Worm (Caenorhabditis elegans) whole organism, L1 larva: Measurements from ENCODE around the gene F22B7.9.
A peak's percentile ranks its signal among the peaks of the same experiment; 100 is the strongest.

Experiments used
- C16A3.4 ChIP-seq: fragments of 150-350 bp; optimal IDR thresholded peaks from 2 replicates; lab custom pipeline; 2014; ENCODE audit warnings: missing biosample characterization, missing genetic modification characterization
- F16B12.6 ChIP-seq: fragments of 150-350 bp; optimal IDR thresholded peaks from 2 replicates; lab custom pipeline; 2014; ENCODE audit warnings: missing biosample characterization, missing genetic modification characterization
- ama-1 ChIP-seq: fragments of 150-350 bp; optimal IDR thresholded peaks from 2 replicates; lab custom pipeline; 2014
- ceh-63 ChIP-seq: fragments of 200-800 bp; sonication (Bioruptor generic); optimal IDR thresholded peaks from 2 replicates; lab custom pipeline; 2018; ENCODE audit warnings: mild to moderate bottlenecking, missing genetic modification characterization, missing compliant biosample characterization
- ceh-82 ChIP-seq, 3 experiments: fragments of 150-350 bp in 1 of 3; sonication (generic microtip) in 2 of 3; optimal IDR thresholded peaks; 2 replicates each; lab custom pipeline; 2014 to 2017; ENCODE audit warnings: missing biosample characterization in 3 of 3, missing genetic modification characterization in 3 of 3
- ceh-90 ChIP-seq: sonication (generic microtip); optimal IDR thresholded peaks from 2 replicates; lab custom pipeline; 2016; ENCODE audit warnings: missing genetic modification characterization, missing compliant biosample characterization
- ces-1 ChIP-seq: fragments of 150-350 bp; optimal IDR thresholded peaks from 2 replicates; lab custom pipeline; 2014; ENCODE audit warnings: missing biosample characterization, missing genetic modification reagents, missing genetic modification characterization
- efl-1 ChIP-seq, 4 experiments: fragments of 150-350 bp; optimal IDR thresholded peaks in 3 of 4; peaks in 1 of 4; 1 replicate in 1 of 4; 2 replicates in 3 of 4; lab custom pipeline; 2014; ENCODE audit warnings: missing biosample characterization in 2 of 4, missing genetic modification characterization in 2 of 4, missing genetic modification reagents in 2 of 4
- egl-27 ChIP-seq, 2 experiments: fragments of 150-350 bp in 1 of 2; sonication (generic microtip); optimal IDR thresholded peaks; 3 replicates each; lab custom pipeline; 2017 to 2018; ENCODE audit warnings: missing biosample characterization in 2 of 2, missing genetic modification characterization in 2 of 2, missing genetic modification reagents in 2 of 2
- elt-2 ChIP-seq: sonication (generic microtip); optimal IDR thresholded peaks from 2 replicates; lab custom pipeline; 2016; ENCODE audit warnings: missing genetic modification characterization, mild to moderate bottlenecking, inconsistent platforms, missing compliant biosample characterization, missing genetic modification reagents
- elt-3 ChIP-seq, 6 experiments: fragments of 150-350 bp in 1 of 6; sonication (generic microtip); optimal IDR thresholded peaks; 2 replicates each; lab custom pipeline; 2017 to 2018; ENCODE audit warnings: missing biosample characterization in 6 of 6, missing genetic modification characterization in 6 of 6, inconsistent platforms in 1 of 6
- ets-5 ChIP-seq: fragments of 200-800 bp; sonication (Bioruptor generic); IDR thresholded peaks from 2 replicates; pipeline ENCODE4 v1.3.6; 2022; ENCODE audit warnings: missing genetic modification characterization, missing compliant biosample characterization
- fkh-8 ChIP-seq: sonication (generic microtip); optimal IDR thresholded peaks from 2 replicates; lab custom pipeline; 2016; ENCODE audit warnings: mild to moderate bottlenecking, missing genetic modification characterization, missing compliant biosample characterization
- hlh-17 ChIP-seq: fragments of 200-800 bp; sonication (Bioruptor generic); optimal IDR thresholded peaks from 2 replicates; lab custom pipeline; 2018; ENCODE audit warnings: missing genetic modification characterization, mild to moderate bottlenecking, missing compliant biosample characterization, moderate library complexity, borderline replicate concordance
- lin-35 ChIP-seq, 2 experiments: fragments of 150-350 bp; optimal IDR thresholded peaks; 2 replicates each; lab custom pipeline; 2014; ENCODE audit warnings: missing biosample characterization in 2 of 2, missing genetic modification characterization in 2 of 2, missing genetic modification reagents in 2 of 2
- lin-39 ChIP-seq: fragments of 150-350 bp; optimal IDR thresholded peaks from 2 replicates; lab custom pipeline; 2014; ENCODE audit warnings: missing biosample characterization, missing genetic modification reagents, missing genetic modification characterization
- mdl-1 ChIP-seq, 2 experiments: fragments of 150-350 bp; optimal IDR thresholded peaks; 2 replicates each; lab custom pipeline; 2014 to 2017; ENCODE audit warnings: missing biosample characterization in 2 of 2, missing genetic modification characterization in 2 of 2, inconsistent platforms in 1 of 2
- nhr-11 ChIP-seq: fragments of 150-350 bp; optimal IDR thresholded peaks from 2 replicates; lab custom pipeline; 2014; ENCODE audit warnings: missing biosample characterization, missing genetic modification characterization
- nhr-12 ChIP-seq: sonication (generic microtip); optimal IDR thresholded peaks from 2 replicates; lab custom pipeline; 2017; ENCODE audit warnings: missing biosample characterization, missing genetic modification characterization
- nhr-19 ChIP-seq: fragments of 200-800 bp; sonication (Bioruptor generic); conservative IDR thresholded peaks from 2 replicates; pipeline ENCODE4 v1.3.6; 2022; ENCODE audit warnings: missing genetic modification characterization, missing compliant biosample characterization
- nhr-47 ChIP-seq: sonication (generic microtip); optimal IDR thresholded peaks from 2 replicates; lab custom pipeline; 2016; ENCODE audit warnings: mild to moderate bottlenecking, missing genetic modification characterization, moderate library complexity, missing compliant biosample characterization
- nhr-71 ChIP-seq: sonication (generic microtip); optimal IDR thresholded peaks from 2 replicates; lab custom pipeline; 2016; ENCODE audit warnings: mild to moderate bottlenecking, missing genetic modification characterization, moderate library complexity, missing compliant biosample characterization
- nhr-77 ChIP-seq: fragments of 150-350 bp; optimal IDR thresholded peaks from 2 replicates; lab custom pipeline; 2014; ENCODE audit warnings: missing biosample characterization, missing genetic modification characterization
- pag-3 ChIP-seq: sonication (generic microtip); optimal IDR thresholded peaks from 2 replicates; lab custom pipeline; 2017; ENCODE audit warnings: missing genetic modification characterization, mild to moderate bottlenecking, missing compliant biosample characterization, antibody characterized with exemption, borderline replicate concordance; ENCODE audit not compliant: insufficient read depth
- pax-3 ChIP-seq: fragments of 200-800 bp; sonication (Bioruptor generic); optimal IDR thresholded peaks from 2 replicates; lab custom pipeline; 2018; ENCODE audit warnings: mild to moderate bottlenecking, missing genetic modification characterization, moderate library complexity, missing compliant biosample characterization
- snpc-4 ChIP-seq: fragments of 150-350 bp; optimal IDR thresholded peaks from 2 replicates; lab custom pipeline; 2014; ENCODE audit warnings: missing biosample characterization, missing genetic modification characterization
- snu-23 ChIP-seq: sonication (generic microtip); optimal IDR thresholded peaks from 2 replicates; lab custom pipeline; 2016; ENCODE audit warnings: missing genetic modification characterization, missing compliant biosample characterization
- sptf-1 ChIP-seq: fragments of 150-350 bp; optimal IDR thresholded peaks from 2 replicates; lab custom pipeline; 2014; ENCODE audit warnings: missing biosample characterization, missing genetic modification characterization
- swsn-7 ChIP-seq: sonication (generic microtip); optimal IDR thresholded peaks from 2 replicates; lab custom pipeline; 2016; ENCODE audit warnings: missing genetic modification characterization, missing compliant biosample characterization
- tbx-2 ChIP-seq: sonication (generic microtip); optimal IDR thresholded peaks from 2 replicates; lab custom pipeline; 2016; ENCODE audit warnings: missing genetic modification characterization, missing compliant biosample characterization
- tlp-1 ChIP-seq: fragments of 150-350 bp; optimal IDR thresholded peaks from 2 replicates; lab custom pipeline; 2014; ENCODE audit warnings: missing biosample characterization, missing genetic modification characterization
- unc-98 ChIP-seq: fragments of 200-800 bp; sonication (Bioruptor generic); IDR thresholded peaks from 2 replicates; pipeline ENCODE4 v1.3.6; 2022; ENCODE audit warnings: missing genetic modification characterization, missing compliant biosample characterization
- zag-1 ChIP-seq: fragments of 150-350 bp; optimal IDR thresholded peaks from 2 replicates; lab custom pipeline; 2014; ENCODE audit warnings: missing biosample characterization, missing genetic modification characterization
- ztf-11 ChIP-seq, 2 experiments: sonication (generic microtip); optimal IDR thresholded peaks; 2 replicates each; lab custom pipeline; 2016 to 2017; ENCODE audit warnings: missing genetic modification characterization in 2 of 2, missing biosample characterization in 1 of 2, missing compliant biosample characterization in 1 of 2

Gene F22B7.9

DNA sequence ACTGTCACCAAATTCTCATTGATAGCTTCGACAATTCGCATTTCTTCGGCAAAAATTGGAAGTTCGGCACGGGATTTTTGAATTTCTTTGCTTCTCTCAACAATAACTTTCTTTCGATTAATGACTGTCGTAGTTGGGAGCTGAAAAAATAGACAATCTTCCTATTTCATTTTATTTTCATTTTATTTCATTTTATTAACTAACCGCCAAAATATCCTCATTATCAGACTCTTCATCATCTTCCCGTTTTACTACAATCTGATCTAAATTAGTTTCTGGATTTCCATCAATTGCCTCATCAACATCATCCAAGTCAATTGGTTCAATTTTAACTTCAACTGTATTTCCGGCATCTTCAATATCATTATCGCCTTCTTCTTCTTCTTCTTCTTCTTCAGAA is 40.2 kb downstream of the F22B7.9 start:
- no peak for TF ChIP-seq snu-23 (GFP tag; lab: Kevin White, UChicago)
- TF ChIP-seq ets-5 (GFP tag; lab: Robert Waterston, UW) = no peak
- TF ChIP-seq pax-3 (tag; lab: Kevin White, UChicago) = no peak
- no peak for TF ChIP-seq nhr-12 (tag; lab: Kevin White, UChicago)
- TF ChIP-seq unc-98 (GFP tag; lab: Robert Waterston, UW) = no peak
- TF ChIP-seq F16B12.6 (tag; lab: Kevin White, UChicago) = no peak
- no peak for TF ChIP-seq swsn-7
- no peak for TF ChIP-seq nhr-11 (tag; lab: Kevin White, UChicago)
- no peak for TF ChIP-seq ceh-63 (GFP tag; lab: Kevin White, UChicago)
- TF ChIP-seq ama-1 (lab: Kevin White, UChicago) = no peak
- TF ChIP-seq, all 84 proteins: peak for 0

DNA sequence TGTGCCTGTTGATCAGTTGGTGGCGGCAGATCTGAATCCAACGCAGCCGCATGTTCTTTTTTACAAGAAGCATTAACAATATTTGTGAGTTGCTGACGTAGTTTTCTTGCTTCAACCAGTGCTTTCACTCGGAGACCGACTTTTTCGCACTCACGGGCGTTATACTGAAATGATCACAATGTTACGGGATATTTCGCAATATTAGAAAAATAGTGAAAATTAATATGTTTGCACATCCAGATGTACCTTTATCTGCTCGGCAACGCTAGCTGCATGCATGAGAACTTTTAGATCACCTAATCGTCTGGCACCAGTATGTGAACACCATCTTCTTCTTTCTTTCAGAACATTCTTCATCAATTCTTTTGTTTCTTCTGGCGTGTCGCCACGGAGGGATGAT is 42.4 kb downstream of the F22B7.9 start:
- TF ChIP-seq efl-1 (optimal IDR thresholded peaks at IDR 0.05; lab: Kevin White, UChicago) = no peak
- TF ChIP-seq efl-1 (GFP tag; optimal IDR thresholded peaks at IDR 0.05 in 1 of 2; lab: Kevin White, UChicago) = peak in 1 of 2 experiments; percentile 23
- TF ChIP-seq elt-3 (tag; optimal IDR thresholded peaks at IDR 0.05; lab: Kevin White, UChicago) = no peak

ce11 chrIII:8609683-8610082 is 44.0 kb downstream of the F22B7.9 start, which contains the start of gene C06E1.9:
Gene C06E1.9, minus strand, starts transcription at chrIII:8609783.
- TF ChIP-seq pag-3 (tag; lab: Kevin White, UChicago) (no peak), nhr-47 (tag; lab: Kevin White, UChicago) (no peak), ces-1 (GFP tag; lab: Kevin White, UChicago) (no peak), mdl-1 (tag; optimal IDR thresholded peaks at IDR 0.05; lab: Kevin White, UChicago) (no peak), tbx-2 (tag; lab: Kevin White, UChicago) (no peak), nhr-77 (tag; lab: Kevin White, UChicago) (no peak), ceh-82 (tag; optimal IDR thresholded peaks at IDR 0.05; lab: Kevin White, UChicago) (no peak), elt-2 (no peak), ceh-90 (tag; lab: Kevin White, UChicago) (no peak), lin-35 (GFP tag; optimal IDR thresholded peaks at IDR 0.05; lab: Kevin White, UChicago) (no peak), zag-1 (tag; lab: Kevin White, UChicago) (no peak), lin-39 (tag; lab: Kevin White, UChicago) (no peak), elt-3 (tag; optimal IDR thresholded peaks at IDR 0.05; lab: Kevin White, UChicago) (no peak), nhr-71 (tag; lab: Kevin White, UChicago) (no peak)

DNA sequence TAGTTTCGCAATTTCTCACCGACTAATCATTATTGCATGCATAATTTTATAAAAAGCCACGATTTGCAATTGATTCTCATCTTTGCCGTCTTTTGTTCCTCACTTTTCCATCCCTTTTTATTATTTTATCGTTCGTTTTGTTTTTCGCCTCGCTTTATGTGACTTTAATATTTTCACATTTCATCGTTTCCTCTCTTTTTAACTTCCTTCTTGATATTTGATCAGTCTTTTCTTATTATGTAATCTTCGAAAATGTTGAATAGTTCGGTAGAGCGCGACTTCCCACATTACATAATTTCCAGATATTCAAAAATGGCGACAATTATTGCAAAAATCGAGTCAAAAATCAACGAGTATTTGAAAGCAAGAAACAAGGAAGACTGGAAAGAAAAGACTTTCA is 48.2 kb downstream of the F22B7.9 start, which contains the start of gene C06E1.1:
TSS of gene C06E1.1 (plus strand) at position 301 of the 400 bp plus-strand sequence.
- TF ChIP-seq swsn-7 (no peak), mdl-1 (tag; optimal IDR thresholded peaks at IDR 0.05; lab: Kevin White, UChicago) (no peak), tlp-1 (tag; lab: Kevin White, UChicago) (no peak), sptf-1 (tag; lab: Kevin White, UChicago) (no peak), ama-1 (lab: Kevin White, UChicago) (no peak), hlh-17 (GFP tag; lab: Kevin White, UChicago) (no peak), ces-1 (GFP tag; lab: Kevin White, UChicago) (no peak), nhr-19 (GFP tag; lab: Robert Waterston, UW) (no peak), fkh-8 (tag; lab: Kevin White, UChicago) (no peak), elt-2 (no peak), egl-27 (tag; optimal IDR thresholded peaks at IDR 0.05; lab: Kevin White, UChicago) (no peak), nhr-11 (tag; lab: Kevin White, UChicago) (no peak), snpc-4 (tag; lab: Kevin White, UChicago) (no peak), C16A3.4 (tag; lab: Kevin White, UChicago) (no peak), ceh-63 (GFP tag; lab: Kevin White, UChicago) (no peak), ztf-11 (tag; optimal IDR thresholded peaks at IDR 0.05; lab: Kevin White, UChicago) (no peak)
